Fruit fly (Drosophila melanogaster) whole organism, adult: ENCODE measurements around the gene CG45494.
"Not testable (repeated sequence)": the region's sequence is repeated elsewhere in the genome, so short reads cannot be mapped to it uniquely, and the experiment has no call there.

Experiments
- CG12768 ChIP-seq: fragments of 200-800 bp; sonication (Bioruptor generic); optimal IDR thresholded peaks from 2 replicates; lab custom pipeline; 2017; ENCODE audit warnings: missing biosample characterization, missing genetic modification characterization, mild to moderate bottlenecking, moderate library complexity, missing genetic modification reagents
- CG1620 ChIP-seq: fragments of 200-800 bp; sonication (Bioruptor generic); optimal IDR thresholded peaks from 2 replicates; lab custom pipeline; 2016; ENCODE audit warnings: missing biosample characterization, missing genetic modification characterization
- CG33017 ChIP-seq: fragments of 200-800 bp; sonication (Bioruptor generic); optimal IDR thresholded peaks from 2 replicates; lab custom pipeline; 2018; ENCODE audit warnings: missing biosample characterization, mild to moderate bottlenecking, missing genetic modification characterization, moderate library complexity
- CG5204 ChIP-seq: fragments of 200-800 bp; sonication (Bioruptor generic); optimal IDR thresholded peaks from 2 replicates; lab custom pipeline; 2016; ENCODE audit warnings: missing biosample characterization, missing genetic modification characterization
- bab1 ChIP-seq: fragments of 200-800 bp; sonication (Bioruptor generic); optimal IDR thresholded peaks from 3 replicates; lab custom pipeline; 2019; ENCODE audit warnings: missing biosample characterization, mild to moderate bottlenecking, missing genetic modification characterization, moderate library complexity
- cic ChIP-seq: fragments of 200-800 bp; sonication (Bioruptor generic); optimal IDR thresholded peaks from 2 replicates; lab custom pipeline; 2017; ENCODE audit warnings: missing biosample characterization, mild to moderate bottlenecking, missing genetic modification characterization, moderate library complexity
- ovo ChIP-seq: fragments of 200-800 bp; sonication (Bioruptor generic); optimal IDR thresholded peaks from 2 replicates; lab custom pipeline; 2016; ENCODE audit warnings: missing biosample characterization, missing genetic modification characterization

DNA sequence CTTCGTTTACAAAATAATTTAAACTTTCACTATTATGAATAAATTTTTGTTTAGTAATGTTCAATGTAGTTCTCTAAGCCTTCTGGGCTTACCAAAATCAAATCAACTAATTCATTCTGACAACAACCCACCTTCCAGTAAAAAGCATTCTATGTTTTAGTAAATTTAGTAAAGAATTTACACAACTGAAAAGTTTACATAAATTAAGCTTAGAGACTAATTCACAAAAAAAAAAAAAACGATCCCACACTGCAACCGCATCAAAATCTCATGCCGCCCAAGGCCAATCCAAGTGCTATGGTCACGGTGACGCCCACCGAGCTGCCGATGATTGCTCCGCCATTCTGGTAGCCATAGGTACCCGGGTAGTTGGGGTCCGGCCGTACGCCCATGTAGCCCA is at the start of gene CG45494:
- not testable (repeated sequence) for TF ChIP-seq CG33017 (tag; lab: Kevin White, UChicago); cic (GFP tag; lab: Kevin White, UChicago); CG5204 (GFP tag; lab: Kevin White, UChicago); CG12768 (GFP tag; lab: Kevin White, UChicago); bab1 (GFP tag; lab: Kevin White, UChicago); ovo (GFP tag; lab: Kevin White, UChicago); CG1620 (GFP tag; lab: Kevin White, UChicago)
